Worm (Caenorhabditis elegans) whole organism, young adult: ENCODE results near the gene hcp-2.

Experiments used
- B0019.2 ChIP-seq: fragments of 200-800 bp; sonication (Bioruptor generic); conservative IDR thresholded peaks from 2 replicates; pipeline ENCODE4 v1.3.6; 2022; ENCODE audit warnings: missing genetic modification reagents, missing genetic modification characterization, missing compliant biosample characterization
- F49E8.2 ChIP-seq: sonication (generic microtip); optimal IDR thresholded peaks from 3 replicates; lab custom pipeline; 2017; ENCODE audit warnings: missing genetic modification characterization, mild to moderate bottlenecking, missing compliant biosample characterization, antibody characterized with exemption, moderate library complexity; ENCODE audit not compliant: insufficient read depth
- F52B5.7 ChIP-seq: sonication (generic microtip); optimal IDR thresholded peaks from 2 replicates; lab custom pipeline; 2016; ENCODE audit warnings: mild to moderate bottlenecking, missing genetic modification characterization, missing compliant biosample characterization
- F55B11.4 ChIP-seq: sonication (generic microtip); optimal IDR thresholded peaks from 2 replicates; lab custom pipeline; 2016; ENCODE audit warnings: missing compliant biosample characterization, missing genetic modification characterization, borderline replicate concordance; ENCODE audit not compliant: insufficient read depth
- K11D2.4 ChIP-seq: fragments of 200-800 bp; sonication (Bioruptor generic); IDR thresholded peaks from 2 replicates; pipeline ENCODE4 v1.3.6; 2022; ENCODE audit warnings: missing genetic modification reagents, missing genetic modification characterization, missing compliant biosample characterization
- T07F8.4 ChIP-seq: sonication (generic microtip); optimal IDR thresholded peaks from 2 replicates; lab custom pipeline; 2016; ENCODE audit warnings: mild to moderate bottlenecking, missing genetic modification characterization, moderate library complexity, missing compliant biosample characterization
- Y53G8AR.9 ChIP-seq: fragments of 200-800 bp; sonication (Bioruptor generic); conservative IDR thresholded peaks from 2 replicates; pipeline ENCODE4 v1.3.6; 2022; ENCODE audit warnings: missing genetic modification reagents, missing genetic modification characterization, missing compliant biosample characterization
- Y56A3A.18 ChIP-seq: fragments of 200-800 bp; sonication (Bioruptor generic); IDR thresholded peaks from 2 replicates; pipeline ENCODE4 v1.3.6; 2022; ENCODE audit warnings: missing genetic modification reagents, missing genetic modification characterization, missing compliant biosample characterization
- aptf-3 ChIP-seq: fragments of 200-800 bp; sonication (Bioruptor generic); IDR thresholded peaks from 2 replicates; pipeline ENCODE4 v1.3.6; 2022; ENCODE audit warnings: missing genetic modification characterization, missing compliant biosample characterization
- attf-6 ChIP-seq: fragments of 200-800 bp; sonication (Bioruptor generic); IDR thresholded peaks from 2 replicates; pipeline ENCODE4 v1.3.6; 2022; ENCODE audit warnings: missing genetic modification reagents, missing genetic modification characterization, missing compliant biosample characterization
- bed-1 ChIP-seq: fragments of 200-800 bp; sonication (Bioruptor generic); IDR thresholded peaks from 2 replicates; pipeline ENCODE4 v1.3.6; 2022; ENCODE audit warnings: missing genetic modification reagents, missing genetic modification characterization, missing compliant biosample characterization
- cebp-1 ChIP-seq, 2 experiments: fragments of 200-800 bp in 1 of 2; sonication (Bioruptor generic) in 1 of 2; sonication (generic microtip) in 1 of 2; IDR thresholded peaks in 1 of 2; optimal IDR thresholded peaks in 1 of 2; 2 replicates each; pipeline versions ENCODE4 v1.3.6 to Lab custom; 2017 to 2022; ENCODE audit warnings: missing compliant biosample characterization in 2 of 2, missing genetic modification characterization in 2 of 2, mild to moderate bottlenecking in 1 of 2, missing genetic modification reagents in 1 of 2, moderate library complexity in 1 of 2
- chd-7 ChIP-seq: sonication (generic microtip); optimal IDR thresholded peaks from 2 replicates; lab custom pipeline; 2016; ENCODE audit warnings: mild to moderate bottlenecking, missing genetic modification characterization, moderate library complexity, missing compliant biosample characterization
- die-1 ChIP-seq: sonication (generic microtip); optimal IDR thresholded peaks from 2 replicates; lab custom pipeline; 2016; ENCODE audit warnings: missing genotype, mild to moderate bottlenecking, missing genetic modification characterization, missing compliant biosample characterization
- dpff-1 ChIP-seq: sonication (generic microtip); optimal IDR thresholded peaks from 2 replicates; lab custom pipeline; 2017; ENCODE audit warnings: mild to moderate bottlenecking, missing genetic modification characterization, missing compliant biosample characterization
- egl-18 ChIP-seq: fragments of 200-800 bp; sonication (Bioruptor generic); IDR thresholded peaks from 2 replicates; pipeline ENCODE4 v1.3.6; 2022; ENCODE audit warnings: missing genetic modification reagents, missing genetic modification characterization, missing compliant biosample characterization
- egrh-3 ChIP-seq: fragments of 200-800 bp; sonication (Bioruptor generic); IDR thresholded peaks from 2 replicates; pipeline ENCODE4 v1.3.6; 2022; ENCODE audit warnings: missing genetic modification reagents, missing genetic modification characterization, missing compliant biosample characterization
- ets-4 ChIP-seq: fragments of 200-800 bp; sonication (Bioruptor generic); optimal IDR thresholded peaks from 2 replicates; lab custom pipeline; 2018; ENCODE audit warnings: mild to moderate bottlenecking, missing genetic modification characterization, missing compliant biosample characterization
- hmg-1.2 ChIP-seq: fragments of 200-800 bp; sonication (Bioruptor generic); IDR thresholded peaks from 2 replicates; pipeline ENCODE4 v1.3.6; 2022; ENCODE audit warnings: missing genetic modification reagents, missing genetic modification characterization, missing compliant biosample characterization
- lin-26 ChIP-seq: fragments of 200-800 bp; sonication (Bioruptor generic); IDR thresholded peaks from 2 replicates; pipeline ENCODE4 v1.3.6; 2022; ENCODE audit warnings: missing genetic modification reagents, missing genetic modification characterization, missing compliant biosample characterization
- lsl-1 ChIP-seq: fragments of 200-800 bp; sonication (Bioruptor generic); optimal IDR thresholded peaks from 2 replicates; lab custom pipeline; 2018; ENCODE audit warnings: mild to moderate bottlenecking, missing genetic modification characterization, moderate library complexity, missing compliant biosample characterization
- lsy-27 ChIP-seq: sonication (generic microtip); optimal IDR thresholded peaks from 2 replicates; lab custom pipeline; 2017; ENCODE audit warnings: missing genetic modification characterization, mild to moderate bottlenecking, missing compliant biosample characterization, antibody characterized with exemption, missing genotype, borderline replicate concordance; ENCODE audit not compliant: insufficient read depth
- madf-3 ChIP-seq: fragments of 200-800 bp; sonication (Bioruptor generic); IDR thresholded peaks from 2 replicates; pipeline ENCODE4 v1.3.6; 2022; ENCODE audit warnings: missing genetic modification reagents, missing genetic modification characterization, missing compliant biosample characterization
- madf-6 ChIP-seq: fragments of 200-800 bp; sonication (Bioruptor generic); IDR thresholded peaks from 2 replicates; pipeline ENCODE4 v1.3.6; 2022; ENCODE audit warnings: missing genetic modification reagents, missing genetic modification characterization, missing compliant biosample characterization
- nfyb-1 ChIP-seq: fragments of 200-800 bp; sonication (Bioruptor generic); IDR thresholded peaks from 2 replicates; pipeline ENCODE4 v1.3.6; 2022; ENCODE audit warnings: missing genetic modification reagents, missing genetic modification characterization, missing compliant biosample characterization
- nhr-120 ChIP-seq: fragments of 200-800 bp; sonication (Bioruptor generic); IDR thresholded peaks from 2 replicates; pipeline ENCODE4 v1.3.6; 2022; ENCODE audit warnings: missing genetic modification characterization, missing compliant biosample characterization
- rec-8 ChIP-seq, 2 experiments: sonication (generic microtip); optimal IDR thresholded peaks; 2 replicates each; lab custom pipeline; 2016; ENCODE audit warnings: mild to moderate bottlenecking in 2 of 2, missing genetic modification characterization in 2 of 2, missing genetic modification reagents in 2 of 2, missing genotype in 2 of 2, missing biosample characterization in 1 of 2, missing compliant biosample characterization in 1 of 2, moderate library complexity in 1 of 2
- sea-2 ChIP-seq: fragments of 200-800 bp; sonication (Bioruptor generic); IDR thresholded peaks from 2 replicates; pipeline ENCODE4 v1.3.6; 2022; ENCODE audit warnings: missing genetic modification characterization, missing compliant biosample characterization
- xnd-1 ChIP-seq: sonication (generic microtip); optimal IDR thresholded peaks from 2 replicates; lab custom pipeline; 2016; ENCODE audit warnings: missing genotype, missing genetic modification reagents, missing genetic modification characterization, missing compliant biosample characterization
- zfh-2 ChIP-seq: fragments of 200-800 bp; sonication (Bioruptor generic); conservative IDR thresholded peaks from 2 replicates; pipeline ENCODE4 v1.3.6; 2022; ENCODE audit warnings: missing genetic modification reagents, missing genetic modification characterization, missing compliant biosample characterization
- zim-3 ChIP-seq: sonication (generic microtip); optimal IDR thresholded peaks from 2 replicates; lab custom pipeline; 2017; ENCODE audit warnings: mild to moderate bottlenecking, missing genetic modification characterization, moderate library complexity, missing compliant biosample characterization

hcp-2 gene

DNA sequence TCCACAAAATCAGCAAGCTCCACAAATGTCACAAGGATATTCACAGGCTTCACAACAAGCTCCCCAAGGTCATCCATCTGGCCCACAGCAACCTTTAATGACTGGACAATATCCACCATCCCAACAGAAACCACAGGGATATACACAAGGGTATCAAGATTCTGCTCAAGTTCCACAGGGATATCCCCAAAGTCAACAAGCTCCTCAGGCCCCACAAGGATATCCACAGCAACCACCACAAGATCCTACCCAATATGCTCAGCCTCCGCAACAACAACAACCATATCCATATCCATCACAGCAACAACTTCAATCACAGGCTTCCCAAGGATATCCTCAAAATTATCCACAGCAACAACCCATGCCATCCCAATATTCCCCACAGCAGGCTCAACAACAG, 29.0 kb upstream of the hcp-2 start:
- TF ChIP-seq F55B11.4 (tag; lab: Kevin White, UChicago) (no peak), B0019.2 (GFP tag; lab: Robert Waterston, UW) (no peak), die-1 (tag; lab: Kevin White, UChicago) (no peak), attf-6 (no peak)

ce11 chrV:9618420-9618819, 27.2 kb upstream of the hcp-2 start:
- TF ChIP-seq rec-8 (tag; optimal IDR thresholded peaks at IDR 0.05; lab: Kevin White, UChicago) (no peak), zfh-2 (peak; percentile 96), F52B5.7 (tag; lab: Kevin White, UChicago) (peak; percentile 18), egrh-3 (GFP tag; lab: Robert Waterston, UW) (peak; percentile 92), lsl-1 (no peak), egl-18 (GFP tag; lab: Robert Waterston, UW) (0 out of 2 replicates have a peak, but pooled peaks have one; percentile 38), madf-6 (GFP tag; lab: Robert Waterston, UW) (no peak), chd-7 (peak; percentile 40), lin-26 (GFP tag; lab: Robert Waterston, UW) (peak; percentile 53; the same call in 1 of the 2 replicates)

DNA sequence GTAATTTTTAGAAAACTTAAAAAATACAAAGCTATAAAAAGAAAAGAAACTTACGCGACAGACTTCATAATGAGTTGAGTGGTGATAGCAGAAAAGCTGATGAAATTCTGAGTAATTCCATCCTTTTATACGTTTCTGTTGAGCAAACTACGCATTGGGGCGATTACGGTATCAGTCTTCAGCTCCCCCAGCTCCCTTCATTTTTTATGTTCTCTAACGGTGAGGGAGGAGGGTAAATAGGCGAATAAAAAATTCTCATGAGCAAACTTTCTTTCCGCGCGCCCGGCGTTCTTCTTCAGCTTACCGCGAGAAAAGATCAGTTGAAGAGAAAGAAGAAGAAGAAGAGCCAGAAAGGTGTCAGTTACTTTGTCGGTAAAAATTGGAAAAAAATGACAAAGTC, 26.7 kb upstream of the hcp-2 start, which contains the start of gene idpc-7:
idpc-7 (minus strand) TSS at position 101 of the 400 bp plus-strand sequence.
- TF ChIP-seq xnd-1 (tag; lab: Kevin White, UChicago) (no peak), K11D2.4 (GFP tag; lab: Robert Waterston, UW) (no peak), ets-4 (no peak), Y56A3A.18 (no peak), cebp-1 (GFP tag; IDR thresholded peaks at IDR 0.05; lab: Robert Waterston, UW) (no peak), cebp-1 (tag; optimal IDR thresholded peaks at IDR 0.05; lab: Kevin White, UChicago) (no peak), sea-2 (GFP tag; lab: Robert Waterston, UW) (no peak), F52B5.7 (tag; lab: Kevin White, UChicago) (no peak), dpff-1 (tag; lab: Kevin White, UChicago) (no peak), hmg-1.2 (GFP tag; lab: Robert Waterston, UW) (no peak)

DNA sequence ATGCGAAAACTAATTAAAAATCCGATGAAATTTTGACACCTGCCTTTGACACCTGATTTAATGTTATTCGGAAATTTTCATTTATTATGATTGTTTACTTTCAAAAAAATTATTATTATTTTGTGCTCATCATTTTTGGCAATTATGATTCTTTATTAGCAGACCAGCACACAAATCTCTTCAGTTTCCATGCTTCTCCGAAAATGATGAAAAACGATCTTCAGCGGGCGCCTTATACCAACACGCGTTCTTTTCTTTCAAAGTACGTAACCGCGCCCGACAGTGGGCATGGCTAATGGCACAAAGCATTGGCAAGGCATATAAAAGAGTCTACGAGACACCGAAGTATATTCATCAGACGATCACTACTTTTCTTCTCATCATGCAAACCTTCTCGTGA, 25.8 kb upstream of the hcp-2 start, which contains the start of gene idpc-6:
idpc-6 (plus strand) TSS at position 301 of the 400 bp plus-strand sequence.
- no peak for TF ChIP-seq nfyb-1 (GFP tag; lab: Robert Waterston, UW)
- no peak for TF ChIP-seq egrh-3 (GFP tag; lab: Robert Waterston, UW)
- no peak for TF ChIP-seq F55B11.4 (tag; lab: Kevin White, UChicago)
- no peak for TF ChIP-seq bed-1 (GFP tag; lab: Robert Waterston, UW)
- TF ChIP-seq zim-3 (tag; lab: Kevin White, UChicago), result no peak
- TF ChIP-seq lsy-27, result no peak

DNA sequence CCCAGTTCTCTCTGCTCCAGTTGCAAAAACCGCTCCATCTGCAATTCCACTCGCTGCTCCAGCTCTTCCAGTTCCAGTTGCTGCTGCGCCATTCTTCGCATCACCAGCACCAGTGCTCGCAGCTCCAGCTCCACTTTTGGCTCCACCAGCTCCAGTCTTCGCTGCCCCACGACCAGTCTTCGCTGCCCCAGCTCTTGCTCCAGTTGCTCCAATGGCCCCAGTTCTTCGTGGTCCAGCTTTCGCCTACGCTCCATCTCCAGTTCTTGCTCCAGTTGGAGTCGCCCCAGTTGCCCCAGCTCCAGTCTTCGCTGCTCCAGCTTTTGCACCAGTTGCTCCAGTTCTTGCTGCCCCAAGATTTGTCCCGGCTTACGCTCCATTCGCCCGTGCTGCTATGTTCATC, 25.2 kb upstream of the hcp-2 start:
- TF ChIP-seq T07F8.4 (tag; lab: Kevin White, UChicago), result no peak
- TF ChIP-seq zfh-2, result peak; percentile 84
- 0 out of 2 replicates have a peak, but pooled peaks have one; percentile 35 for TF ChIP-seq nfyb-1 (GFP tag; lab: Robert Waterston, UW)
- no peak for TF ChIP-seq Y53G8AR.9
- peak; percentile 86 for TF ChIP-seq egrh-3 (GFP tag; lab: Robert Waterston, UW)
- TF ChIP-seq aptf-3 (GFP tag; lab: Robert Waterston, UW), result 0 out of 2 replicates have a peak, but pooled peaks have one; percentile 61
- 0 out of 2 replicates have a peak, but pooled peaks have one; percentile 41 for TF ChIP-seq nhr-120 (GFP tag; lab: Robert Waterston, UW)
- TF ChIP-seq madf-3 (GFP tag; lab: Robert Waterston, UW), result 0 out of 2 replicates have a peak, but pooled peaks have one; percentile 23
- TF ChIP-seq F49E8.2 (tag; lab: Kevin White, UChicago), result no peak
- TF ChIP-seq, all 124 proteins: peak for 6
